Fruit fly (Drosophila melanogaster) whole organism, embryonic: Measurements from ENCODE around the gene CG42710.

Experiments
- Aef1 ChIP-seq: fragments of 200-800 bp; sonication (Bioruptor generic); IDR thresholded peaks from 3 replicates; pipeline ENCODE4 v1.3.6; 2022; ENCODE audit warnings: missing biosample characterization, missing genetic modification characterization
- Blimp-1 ChIP-seq: fragments of 200-800 bp; sonication (Bioruptor generic); optimal IDR thresholded peaks from 3 replicates; lab custom pipeline; 2018; ENCODE audit warnings: missing biosample characterization, missing genetic modification characterization, mild to moderate bottlenecking, moderate library complexity, missing genetic modification reagents
- CG10431 ChIP-seq: fragments of 200-800 bp; sonication (Bioruptor generic); optimal IDR thresholded peaks from 3 replicates; lab custom pipeline; 2018; ENCODE audit warnings: missing biosample characterization, mild to moderate bottlenecking, missing genetic modification characterization
- CG11093 ChIP-seq: fragments of 200-800 bp; sonication (Bioruptor generic); IDR thresholded peaks from 3 replicates; pipeline ENCODE4 v1.3.6; 2022; ENCODE audit warnings: missing biosample characterization, missing genetic modification characterization
- CG12744 ChIP-seq: fragments of 200-800 bp; sonication (Bioruptor generic); optimal IDR thresholded peaks from 2 replicates; lab custom pipeline; 2016; ENCODE audit warnings: missing biosample characterization, missing genetic modification characterization
- CG14050 ChIP-seq: fragments of 200-800 bp; sonication (Bioruptor generic); IDR thresholded peaks from 3 replicates; pipeline ENCODE4 v1.3.6; 2022; ENCODE audit warnings: missing biosample characterization, missing genetic modification characterization
- CG14710 ChIP-seq: fragments of 200-800 bp; sonication (Bioruptor generic); optimal IDR thresholded peaks from 3 replicates; lab custom pipeline; 2019; ENCODE audit warnings: missing biosample characterization, mild to moderate bottlenecking, missing genetic modification characterization, moderate library complexity
- CG15696 ChIP-seq: fragments of 200-800 bp; sonication (Bioruptor generic); optimal IDR thresholded peaks from 2 replicates; lab custom pipeline; 2019; ENCODE audit warnings: missing biosample characterization, mild to moderate bottlenecking, missing genetic modification characterization, moderate library complexity
- CG16815 ChIP-seq: fragments of 200-800 bp; sonication (Bioruptor generic); optimal IDR thresholded peaks from 3 replicates; lab custom pipeline; 2017; ENCODE audit warnings: missing biosample characterization, mild to moderate bottlenecking, missing genetic modification characterization
- CG2678 ChIP-seq: fragments of 200-800 bp; sonication (Bioruptor generic); optimal IDR thresholded peaks from 3 replicates; lab custom pipeline; 2019; ENCODE audit warnings: missing biosample characterization, mild to moderate bottlenecking, missing genetic modification characterization, moderate library complexity
- CG2712 ChIP-seq: fragments of 200-800 bp; optimal IDR thresholded peaks from 3 replicates; lab custom pipeline; 2019; ENCODE audit warnings: missing biosample characterization, mild to moderate bottlenecking, missing genetic modification characterization, moderate library complexity
- CG30431 ChIP-seq: fragments of 200-800 bp; sonication (Bioruptor generic); optimal IDR thresholded peaks from 2 replicates; lab custom pipeline; 2017; ENCODE audit warnings: missing biosample characterization, missing genetic modification characterization
- CG33213 ChIP-seq: fragments of 200-800 bp; sonication (Bioruptor generic); optimal IDR thresholded peaks from 3 replicates; lab custom pipeline; 2016; ENCODE audit warnings: missing biosample characterization, missing genetic modification characterization
- CG4424 ChIP-seq: fragments of 200-800 bp; sonication (Bioruptor generic); optimal IDR thresholded peaks from 3 replicates; lab custom pipeline; 2016; ENCODE audit warnings: missing biosample characterization, missing genetic modification characterization
- CG6689 ChIP-seq: fragments of 200-800 bp; sonication (Bioruptor generic); IDR thresholded peaks from 2 replicates; pipeline ENCODE4 v1.3.6; 2022; ENCODE audit warnings: missing biosample characterization, missing genetic modification characterization
- Dll ChIP-seq: fragments of 200-800 bp; sonication (Bioruptor generic); IDR thresholded peaks from 4 replicates; pipeline ENCODE4 v1.3.6; 2022; ENCODE audit warnings: missing biosample characterization, missing genetic modification characterization; ENCODE audit not compliant: partially characterized antibody
- Fer3 ChIP-seq: fragments of 200-800 bp; sonication (Bioruptor generic); optimal IDR thresholded peaks from 2 replicates; lab custom pipeline; 2018; ENCODE audit warnings: missing biosample characterization, mild to moderate bottlenecking, missing genetic modification characterization, moderate library complexity
- Hr3 ChIP-seq: fragments of 200-800 bp; sonication (Bioruptor generic); optimal IDR thresholded peaks from 3 replicates; lab custom pipeline; 2016; ENCODE audit warnings: missing biosample characterization, missing genetic modification characterization
- Jarid2 ChIP-seq: fragments of 200-800 bp; sonication (Bioruptor generic); optimal IDR thresholded peaks from 3 replicates; lab custom pipeline; 2017; ENCODE audit warnings: mild to moderate bottlenecking, missing biosample characterization, missing genetic modification reagents, missing genetic modification characterization
- MBD-R2 ChIP-seq: fragments of 200-800 bp; sonication (Bioruptor generic); IDR thresholded peaks from 2 replicates; pipeline ENCODE4 v1.3.6; 2022; ENCODE audit warnings: missing biosample characterization, missing genetic modification characterization
- Meics ChIP-seq: fragments of 200-800 bp; sonication (Bioruptor generic); optimal IDR thresholded peaks from 2 replicates; lab custom pipeline; 2017; ENCODE audit warnings: missing biosample characterization, mild to moderate bottlenecking, missing genetic modification characterization
- NK7.1 ChIP-seq: fragments of 200-800 bp; sonication (Bioruptor generic); optimal IDR thresholded peaks from 3 replicates; lab custom pipeline; 2016; ENCODE audit warnings: missing biosample characterization, missing genetic modification characterization
- Neu2 ChIP-seq: fragments of 200-800 bp; sonication (Bioruptor generic); optimal IDR thresholded peaks from 3 replicates; lab custom pipeline; 2016; ENCODE audit warnings: missing biosample characterization, missing genetic modification characterization, borderline replicate concordance
- Nf-YC ChIP-seq: fragments of 200-800 bp; optimal IDR thresholded peaks from 3 replicates; lab custom pipeline; 2019; ENCODE audit warnings: missing biosample characterization, mild to moderate bottlenecking, missing genetic modification characterization, moderate library complexity
- Optix ChIP-seq: fragments of 200-800 bp; sonication (Bioruptor generic); IDR thresholded peaks from 3 replicates; pipeline ENCODE4 v1.3.6; 2022; ENCODE audit warnings: missing biosample characterization, missing genetic modification characterization
- PHDP ChIP-seq: fragments of 200-800 bp; sonication (Bioruptor generic); optimal IDR thresholded peaks from 3 replicates; lab custom pipeline; 2018; ENCODE audit warnings: missing biosample characterization, mild to moderate bottlenecking, missing genetic modification characterization, moderate library complexity
- Poxn ChIP-seq: fragments of 200-800 bp; sonication (Bioruptor generic); IDR thresholded peaks from 2 replicates; pipeline ENCODE4 v1.3.6; 2022; ENCODE audit warnings: missing biosample characterization, missing genetic modification characterization
- Xrp1 ChIP-seq: fragments of 200-800 bp; sonication (Bioruptor generic); IDR thresholded peaks from 2 replicates; pipeline ENCODE4 v1.3.6; 2022; ENCODE audit warnings: missing biosample characterization, missing genetic modification characterization
- ase ChIP-seq: fragments of 200-800 bp; sonication (Bioruptor generic); IDR thresholded peaks from 3 replicates; pipeline ENCODE4 v1.3.6; 2022; ENCODE audit warnings: missing biosample characterization, missing genetic modification characterization
- crol ChIP-seq: fragments of 200-800 bp; sonication (Bioruptor generic); IDR thresholded peaks from 2 replicates; pipeline ENCODE4 v1.3.6; 2022; ENCODE audit warnings: missing biosample characterization, missing genetic modification characterization
- dmrt11E ChIP-seq: fragments of 200-800 bp; sonication (Bioruptor generic); optimal IDR thresholded peaks from 3 replicates; lab custom pipeline; 2018; ENCODE audit warnings: missing biosample characterization, mild to moderate bottlenecking, missing genetic modification characterization, moderate library complexity
- dmrt99B ChIP-seq: fragments of 200-800 bp; sonication (Bioruptor generic); optimal IDR thresholded peaks from 2 replicates; lab custom pipeline; 2018; ENCODE audit warnings: missing biosample characterization, mild to moderate bottlenecking, missing genetic modification characterization, moderate library complexity
- ems ChIP-seq: fragments of 200-800 bp; sonication (Bioruptor generic); optimal IDR thresholded peaks from 3 replicates; lab custom pipeline; 2016; ENCODE audit warnings: missing biosample characterization, missing genetic modification characterization
- en ChIP-seq: fragments of 200-800 bp; sonication (Bioruptor generic); optimal IDR thresholded peaks from 2 replicates; lab custom pipeline; 2016; ENCODE audit warnings: missing biosample characterization, missing genetic modification characterization
- gfzf ChIP-seq: fragments of 200-800 bp; sonication (Bioruptor generic); optimal IDR thresholded peaks from 2 replicates; lab custom pipeline; 2016; ENCODE audit warnings: missing biosample characterization, mild to moderate bottlenecking, missing genetic modification characterization, moderate library complexity
- klu ChIP-seq: fragments of 200-800 bp; sonication (Bioruptor generic); IDR thresholded peaks from 2 replicates; pipeline ENCODE4 v1.3.6; 2022; ENCODE audit warnings: missing biosample characterization, missing genetic modification characterization
- oc ChIP-seq: fragments of 200-800 bp; sonication (Bioruptor generic); optimal IDR thresholded peaks from 2 replicates; lab custom pipeline; 2018; ENCODE audit warnings: missing biosample characterization, mild to moderate bottlenecking, missing genetic modification characterization, moderate library complexity
- onecut ChIP-seq: fragments of 200-800 bp; sonication (Bioruptor generic); IDR thresholded peaks from 2 replicates; pipeline ENCODE4 v1.3.6; 2022; ENCODE audit warnings: missing biosample characterization, missing genetic modification characterization
- phol ChIP-seq: fragments of 200-800 bp; sonication (Bioruptor generic); optimal IDR thresholded peaks from 3 replicates; lab custom pipeline; 2018; ENCODE audit warnings: missing biosample characterization, mild to moderate bottlenecking, missing genetic modification characterization, moderate library complexity
- prd ChIP-seq, 3 experiments: fragments of >200 bp in 2 of 3; fragments of 200-800 bp in 1 of 3; sonication (Bioruptor generic) in 1 of 3; optimal IDR thresholded peaks in 2 of 3; IDR thresholded peaks in 1 of 3; 2 replicates in 2 of 3; 3 replicates in 1 of 3; pipeline versions ENCODE4 v1.3.6 to Lab custom; 2017 to 2022; ENCODE audit warnings: missing biosample characterization in 1 of 3, missing genetic modification characterization in 1 of 3
- pros ChIP-seq: fragments of 200-800 bp; sonication (Bioruptor generic); optimal IDR thresholded peaks from 3 replicates; lab custom pipeline; 2019; ENCODE audit warnings: missing biosample characterization, mild to moderate bottlenecking, missing genetic modification characterization, moderate library complexity
- salm ChIP-seq: fragments of 200-800 bp; sonication (Bioruptor generic); optimal IDR thresholded peaks from 2 replicates; lab custom pipeline; 2018; ENCODE audit warnings: missing biosample characterization, mild to moderate bottlenecking, missing genetic modification characterization
- sd ChIP-seq: fragments of 200-800 bp; sonication (Bioruptor generic); optimal IDR thresholded peaks from 3 replicates; lab custom pipeline; 2018; ENCODE audit warnings: missing biosample characterization, mild to moderate bottlenecking, missing genetic modification characterization, moderate library complexity
- sens ChIP-seq: fragments of 200-800 bp; sonication (Bioruptor generic); peaks from one replicate; lab custom pipeline; 2016; ENCODE audit warnings: missing biosample characterization, missing genetic modification characterization
- slbo ChIP-seq: fragments of 200-800 bp; sonication (Bioruptor generic); IDR thresholded peaks from 2 replicates; pipeline ENCODE4 v1.3.6; 2022; ENCODE audit warnings: missing biosample characterization, missing genetic modification characterization
- sqz ChIP-seq: fragments of 200-800 bp; sonication (Bioruptor generic); optimal IDR thresholded peaks from 3 replicates; lab custom pipeline; 2018; ENCODE audit warnings: missing biosample characterization, mild to moderate bottlenecking, missing genetic modification characterization
- tin ChIP-seq: fragments of 200-800 bp; sonication (Bioruptor generic); optimal IDR thresholded peaks from 3 replicates; lab custom pipeline; 2016; ENCODE audit warnings: missing biosample characterization, missing genetic modification characterization
- vnd ChIP-seq: fragments of 200-800 bp; sonication (Bioruptor generic); IDR thresholded peaks from 3 replicates; pipeline ENCODE4 v1.3.6; 2022; ENCODE audit warnings: missing biosample characterization, missing genetic modification characterization; ENCODE audit not compliant: partially characterized antibody
- wdn ChIP-seq: fragments of 200-800 bp; sonication (Bioruptor generic); IDR thresholded peaks from 2 replicates; pipeline ENCODE4 v1.3.6; 2022; ENCODE audit warnings: missing biosample characterization, missing genetic modification characterization
- zen ChIP-seq: fragments of 200-800 bp; sonication (Bioruptor generic); optimal IDR thresholded peaks from 3 replicates; lab custom pipeline; 2018; ENCODE audit warnings: missing biosample characterization, mild to moderate bottlenecking, missing genetic modification characterization, moderate library complexity
- zf30C ChIP-seq: fragments of 200-800 bp; sonication (Bioruptor generic); optimal IDR thresholded peaks from 3 replicates; lab custom pipeline; 2018; ENCODE audit warnings: missing biosample characterization, mild to moderate bottlenecking, missing genetic modification characterization

The CG42710 gene

dm6 chr2L:8762833-8763232 is 19.5 kb downstream of the CG42710 start (continued):
- no peak for TF ChIP-seq Dll (GFP tag; lab: Robert Waterston, UW)
- no peak for TF ChIP-seq Aef1
- no peak for TF ChIP-seq MBD-R2 (GFP tag; lab: Robert Waterston, UW)
- TF ChIP-seq CG12744 (GFP tag; lab: Kevin White, UChicago) = no peak
- TF ChIP-seq CG33213 (GFP tag; lab: Kevin White, UChicago) = no peak
- no peak for TF ChIP-seq vnd (GFP tag; lab: Robert Waterston, UW)
- TF ChIP-seq zen = no peak
- TF ChIP-seq slbo (GFP tag; lab: Robert Waterston, UW) = no peak
- no peak for TF ChIP-seq ase (GFP tag; lab: Robert Waterston, UW)
- TF ChIP-seq onecut = no peak
- TF ChIP-seq CG15696 (tag; lab: Kevin White, UChicago) = peak; percentile 51
- TF ChIP-seq PHDP = no peak
- TF ChIP-seq pros = no peak
- peak; percentile 34 for TF ChIP-seq Meics (GFP tag; lab: Kevin White, UChicago)
- no peak for TF ChIP-seq Optix (GFP tag; lab: Robert Waterston, UW)
- TF ChIP-seq Nf-YC = no peak
- TF ChIP-seq salm = no peak
- peak; percentile 22 for TF ChIP-seq CG4424 (GFP tag; lab: Kevin White, UChicago)
- TF ChIP-seq CG30431 (GFP tag; lab: Kevin White, UChicago) = no peak
- TF ChIP-seq CG10431 = no peak
- TF ChIP-seq CG11093 = no peak
- TF ChIP-seq CG14710 = peak; percentile 37
- no peak for TF ChIP-seq Fer3 (tag; lab: Kevin White, UChicago)
- no peak for TF ChIP-seq wdn
- no peak for TF ChIP-seq oc (tag; lab: Kevin White, UChicago)
- no peak for TF ChIP-seq sd (tag; lab: Kevin White, UChicago)
- TF ChIP-seq CG6689 (GFP tag; lab: Robert Waterston, UW) = 0 out of 2 replicates have a peak, but pooled peaks have one; percentile 8
- TF ChIP-seq phol (tag; lab: Kevin White, UChicago) = peak; percentile 19
- TF ChIP-seq crol (GFP tag; lab: Robert Waterston, UW) = 0 out of 2 replicates have a peak, but pooled peaks have one; percentile 3
- TF ChIP-seq Jarid2 (GFP tag; lab: Kevin White, UChicago) = no peak
- no peak for TF ChIP-seq zf30C (GFP tag; lab: Kevin White, UChicago)
- no peak for TF ChIP-seq NK7.1 (GFP tag; lab: Kevin White, UChicago)
- no peak for TF ChIP-seq klu (GFP tag; lab: Robert Waterston, UW)
- no peak for TF ChIP-seq prd (optimal IDR thresholded peaks at IDR 0.05; lab: Kevin White, UChicago)
- TF ChIP-seq prd (GFP tag; IDR thresholded peaks at IDR 0.05; lab: Robert Waterston, UW) = peak; percentile 36; the same call in 1 of the 3 replicates
- peak; percentile 51 for TF ChIP-seq CG2678
- peak; percentile 60; the same call in 1 of the 2 replicates for TF ChIP-seq Xrp1 (GFP tag; lab: Robert Waterston, UW)
- TF ChIP-seq CG16815 (GFP tag; lab: Kevin White, UChicago) = no peak
- no peak for TF ChIP-seq CG14050 (GFP tag; lab: Robert Waterston, UW)
- TF ChIP-seq gfzf (GFP tag; lab: Kevin White, UChicago) = no peak
- no peak for TF ChIP-seq ems (GFP tag; lab: Kevin White, UChicago)
- peak; percentile 20 for TF ChIP-seq dmrt99B (tag; lab: Kevin White, UChicago)
- peak; percentile 59 for TF ChIP-seq CG2712
- no peak for TF ChIP-seq Poxn (GFP tag; lab: Robert Waterston, UW)
- TF ChIP-seq dmrt11E = peak; percentile 15
- TF ChIP-seq Hr3 = no peak
- no peak for TF ChIP-seq tin (GFP tag; lab: Kevin White, UChicago)
- peak; percentile 76 for TF ChIP-seq sens (GFP tag; lab: Kevin White, UChicago)
- no peak for TF ChIP-seq en
- no peak for TF ChIP-seq Neu2
- TF ChIP-seq sqz (GFP tag; lab: Kevin White, UChicago) = no peak
- peak; percentile 29 for TF ChIP-seq Blimp-1 (GFP tag; lab: Kevin White, UChicago)
